Worm (Caenorhabditis elegans) whole organism, L1 larva: ENCODE measurements around the gene nhr-88.

Experiments
- nhr-20 ChIP-seq: sonication (generic microtip); optimal IDR thresholded peaks from 2 replicates; lab custom pipeline; 2016; ENCODE audit warnings: mild to moderate bottlenecking, missing genetic modification characterization, missing compliant biosample characterization
- nhr-28 ChIP-seq: fragments of 150-350 bp; optimal IDR thresholded peaks from 2 replicates; lab custom pipeline; 2014; ENCODE audit warnings: missing biosample characterization, missing genetic modification characterization
- nhr-77 ChIP-seq: fragments of 150-350 bp; optimal IDR thresholded peaks from 2 replicates; lab custom pipeline; 2014; ENCODE audit warnings: missing biosample characterization, missing genetic modification characterization

DNA sequence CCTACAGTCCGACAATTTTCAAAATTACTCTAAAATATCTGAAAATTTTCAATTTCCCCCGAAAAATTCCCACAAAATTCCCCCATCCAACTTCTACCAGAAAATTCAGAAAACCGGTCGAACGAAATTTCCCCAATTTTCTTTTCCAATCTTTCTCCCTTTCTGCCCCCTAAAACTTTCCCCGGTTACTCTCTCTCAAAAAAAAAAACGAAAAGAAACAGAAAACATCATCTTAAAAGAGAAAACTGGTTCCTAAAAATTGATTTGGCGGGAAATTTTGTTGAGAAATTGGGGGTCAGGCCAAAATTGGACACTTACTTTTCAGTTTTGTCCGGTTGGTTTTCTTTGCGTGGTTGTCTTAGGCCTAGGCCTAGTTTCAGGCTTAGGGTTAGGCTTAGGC is 1.2 kb downstream of the nhr-88 start:
- no peak for TF ChIP-seq nhr-77
- TF ChIP-seq nhr-28 (tag; lab: Kevin White, UChicago): no peak
- no peak for TF ChIP-seq nhr-20 (tag; lab: Kevin White, UChicago)
